Fruit fly (Drosophila melanogaster) whole organism, embryonic: ENCODE data around the gene CG16753.

Source experiments
- BtbVII ChIP-seq: fragments of 200-800 bp; sonication (Bioruptor generic); optimal IDR thresholded peaks from 3 replicates; lab custom pipeline; 2017; ENCODE audit warnings: missing biosample characterization, mild to moderate bottlenecking, missing genetic modification characterization
- CG10366 ChIP-seq: fragments of 200-800 bp; sonication (Bioruptor generic); IDR thresholded peaks from 2 replicates; pipeline ENCODE4 v1.3.6; 2022; ENCODE audit warnings: missing biosample characterization, missing genetic modification characterization
- CG11398 ChIP-seq: fragments of 200-800 bp; sonication (Bioruptor generic); optimal IDR thresholded peaks from 2 replicates; lab custom pipeline; 2016; ENCODE audit warnings: missing biosample characterization, missing genetic modification characterization
- CG11456 ChIP-seq: fragments of 200-800 bp; sonication (Bioruptor generic); IDR thresholded peaks from 3 replicates; pipeline ENCODE4 v1.3.6; 2022; ENCODE audit warnings: missing biosample characterization, missing genetic modification characterization
- CG11504 ChIP-seq: fragments of 200-800 bp; sonication (Bioruptor generic); optimal IDR thresholded peaks from 3 replicates; lab custom pipeline; 2019; ENCODE audit warnings: missing biosample characterization, mild to moderate bottlenecking, missing genetic modification characterization, moderate library complexity
- CG11696 ChIP-seq: fragments of 200-800 bp; sonication (Bioruptor generic); IDR thresholded peaks from 2 replicates; pipeline ENCODE4 v1.3.6; 2022; ENCODE audit warnings: missing biosample characterization, missing genetic modification characterization
- CG12071 ChIP-seq: fragments of 200-800 bp; sonication (Bioruptor generic); optimal IDR thresholded peaks from 3 replicates; lab custom pipeline; 2018; ENCODE audit warnings: missing biosample characterization, mild to moderate bottlenecking, missing genetic modification characterization
- CG13424 ChIP-seq: fragments of 200-800 bp; sonication (Bioruptor generic); optimal IDR thresholded peaks from 2 replicates; lab custom pipeline; 2019; ENCODE audit warnings: missing biosample characterization, mild to moderate bottlenecking, missing genetic modification characterization, moderate library complexity
- CG14860 ChIP-seq: fragments of 200-800 bp; sonication (Bioruptor generic); IDR thresholded peaks from 3 replicates; pipeline ENCODE4 v1.3.6; 2022; ENCODE audit warnings: missing biosample characterization, missing genetic modification characterization; ENCODE audit not compliant: partially characterized antibody
- CG15073 ChIP-seq: fragments of 200-800 bp; sonication (Bioruptor generic); optimal IDR thresholded peaks from 2 replicates; lab custom pipeline; 2016; ENCODE audit warnings: missing biosample characterization, missing genetic modification characterization
- CG17385 ChIP-seq: fragments of 200-800 bp; sonication (Bioruptor generic); optimal IDR thresholded peaks from 3 replicates; lab custom pipeline; 2018; ENCODE audit warnings: missing biosample characterization, mild to moderate bottlenecking, missing genetic modification characterization
- CG18599 ChIP-seq: fragments of 200-800 bp; sonication (Bioruptor generic); optimal IDR thresholded peaks from 3 replicates; lab custom pipeline; 2017; ENCODE audit warnings: missing biosample characterization, missing genetic modification characterization, mild to moderate bottlenecking, moderate library complexity, missing genetic modification reagents
- CG2116 ChIP-seq: fragments of 200-800 bp; sonication (Bioruptor generic); optimal IDR thresholded peaks from 3 replicates; lab custom pipeline; 2018; ENCODE audit warnings: missing biosample characterization, mild to moderate bottlenecking, missing genetic modification characterization
- CG3163 ChIP-seq: fragments of 200-800 bp; sonication (Bioruptor generic); optimal IDR thresholded peaks from 3 replicates; lab custom pipeline; 2016; ENCODE audit warnings: missing biosample characterization, missing genetic modification characterization
- CG32767 ChIP-seq: fragments of 200-800 bp; sonication (Bioruptor generic); IDR thresholded peaks from 2 replicates; pipeline ENCODE4 v1.3.6; 2022; ENCODE audit warnings: missing biosample characterization, missing genetic modification characterization
- CG34376 ChIP-seq: fragments of 200-800 bp; sonication (Bioruptor generic); optimal IDR thresholded peaks from 2 replicates; lab custom pipeline; 2018; ENCODE audit warnings: missing biosample characterization, mild to moderate bottlenecking, missing genetic modification characterization
- CG4730 ChIP-seq: fragments of 200-800 bp; sonication (Bioruptor generic); IDR thresholded peaks from 2 replicates; pipeline ENCODE4 v1.3.6; 2022; ENCODE audit warnings: missing biosample characterization, missing genetic modification characterization
- CG6683 ChIP-seq: fragments of 200-800 bp; sonication (Bioruptor generic); optimal IDR thresholded peaks from 2 replicates; lab custom pipeline; 2017; ENCODE audit warnings: missing biosample characterization, mild to moderate bottlenecking, missing genetic modification characterization, missing genetic modification reagents
- CG7987 ChIP-seq: fragments of 200-800 bp; sonication (Bioruptor generic); optimal IDR thresholded peaks from 2 replicates; lab custom pipeline; 2018; ENCODE audit warnings: missing biosample characterization, mild to moderate bottlenecking, missing genetic modification characterization, moderate library complexity
- Dip2 ChIP-seq: fragments of 200-800 bp; sonication (Bioruptor generic); IDR thresholded peaks from 2 replicates; pipeline ENCODE4 v1.3.6; 2022; ENCODE audit warnings: missing biosample characterization, missing genetic modification characterization
- Ets97D ChIP-seq: fragments of 200-800 bp; sonication (Bioruptor generic); optimal IDR thresholded peaks from 3 replicates; lab custom pipeline; 2016; ENCODE audit warnings: missing biosample characterization, missing genetic modification characterization
- Fer3 ChIP-seq: fragments of 200-800 bp; sonication (Bioruptor generic); optimal IDR thresholded peaks from 2 replicates; lab custom pipeline; 2018; ENCODE audit warnings: missing biosample characterization, mild to moderate bottlenecking, missing genetic modification characterization, moderate library complexity
- H15 ChIP-seq: fragments of 200-800 bp; sonication (Bioruptor generic); IDR thresholded peaks from 3 replicates; pipeline ENCODE4 v1.3.6; 2022; ENCODE audit warnings: missing biosample characterization, missing genetic modification characterization
- H2.0 ChIP-seq: fragments of 200-800 bp; sonication (Bioruptor generic); IDR thresholded peaks from 2 replicates; pipeline ENCODE4 v1.3.6; 2022; ENCODE audit warnings: missing biosample characterization, missing genetic modification characterization
- HLH3B ChIP-seq: fragments of 200-800 bp; sonication (Bioruptor generic); IDR thresholded peaks from 2 replicates; pipeline ENCODE4 v1.3.6; 2022; ENCODE audit warnings: missing biosample characterization, missing genetic modification characterization
- Hand ChIP-seq: fragments of 200-800 bp; sonication (Bioruptor generic); optimal IDR thresholded peaks from 2 replicates; lab custom pipeline; 2017; ENCODE audit warnings: mild to moderate bottlenecking, missing biosample characterization, missing genetic modification reagents, missing genetic modification characterization
- HmgD ChIP-seq: fragments of 200-800 bp; sonication (Bioruptor generic); optimal IDR thresholded peaks from 3 replicates; lab custom pipeline; 2016; ENCODE audit warnings: missing biosample characterization, missing genetic modification characterization
- Hr51 ChIP-seq, 2 experiments: fragments of 200-800 bp; sonication (Bioruptor generic); optimal IDR thresholded peaks; 2 replicates in 1 of 2; 3 replicates in 1 of 2; lab custom pipeline; 2016 to 2018; ENCODE audit warnings: missing biosample characterization in 2 of 2, missing genetic modification characterization in 2 of 2, mild to moderate bottlenecking in 1 of 2, moderate library complexity in 1 of 2
- Lpt ChIP-seq: fragments of >200 bp; optimal IDR thresholded peaks from 2 replicates; lab custom pipeline; 2018; ENCODE audit warnings: missing biosample characterization, missing genetic modification characterization
- Mrtf ChIP-seq: fragments of 200-800 bp; sonication (Bioruptor generic); IDR thresholded peaks from 3 replicates; pipeline ENCODE4 v1.3.6; 2022; ENCODE audit warnings: missing biosample characterization, missing genetic modification characterization
- NC2β ChIP-seq: fragments of 200-800 bp; sonication (Bioruptor generic); optimal IDR thresholded peaks from 2 replicates; lab custom pipeline; 2016; ENCODE audit warnings: missing biosample characterization, missing genetic modification characterization
- Sry-β ChIP-seq: fragments of 200-800 bp; sonication (Bioruptor generic); optimal IDR thresholded peaks from 2 replicates; lab custom pipeline; 2018; ENCODE audit warnings: missing biosample characterization, mild to moderate bottlenecking, missing genetic modification characterization, moderate library complexity
- Ssrp ChIP-seq: fragments of 200-800 bp; sonication (Bioruptor generic); optimal IDR thresholded peaks from 2 replicates; lab custom pipeline; 2018; ENCODE audit warnings: missing biosample characterization, mild to moderate bottlenecking, missing genetic modification characterization, moderate library complexity
- br ChIP-seq: fragments of >200 bp; optimal IDR thresholded peaks from 2 replicates; lab custom pipeline; 2017
- cad ChIP-seq: fragments of >200 bp; optimal IDR thresholded peaks from 2 replicates; lab custom pipeline; 2017; ENCODE audit warnings: missing biosample characterization, missing genetic modification characterization
- cas ChIP-seq: fragments of 200-800 bp; sonication (Bioruptor generic); IDR thresholded peaks from 2 replicates; pipeline ENCODE4 v1.3.6; 2022; ENCODE audit warnings: missing biosample characterization, missing genetic modification characterization
- crc ChIP-seq: fragments of 200-800 bp; sonication (Bioruptor generic); optimal IDR thresholded peaks from 2 replicates; lab custom pipeline; 2016; ENCODE audit warnings: missing biosample characterization, missing genetic modification characterization
- dimm ChIP-seq: fragments of 200-800 bp; sonication (Bioruptor generic); IDR thresholded peaks from 2 replicates; pipeline ENCODE4 v1.3.6; 2022; ENCODE audit warnings: missing biosample characterization, missing genetic modification characterization
- dmrt99B ChIP-seq: fragments of 200-800 bp; sonication (Bioruptor generic); optimal IDR thresholded peaks from 2 replicates; lab custom pipeline; 2018; ENCODE audit warnings: missing biosample characterization, mild to moderate bottlenecking, missing genetic modification characterization, moderate library complexity
- dysf ChIP-seq: fragments of 200-800 bp; sonication (Bioruptor generic); IDR thresholded peaks from 3 replicates; pipeline ENCODE4 v1.3.6; 2022; ENCODE audit warnings: missing biosample characterization, missing genetic modification characterization
- esg ChIP-seq: fragments of 200-800 bp; sonication (Bioruptor generic); conservative IDR thresholded peaks from 2 replicates; pipeline ENCODE4 v1.3.6; 2022; ENCODE audit warnings: missing biosample characterization, missing genetic modification characterization
- gem ChIP-seq: fragments of 200-800 bp; sonication (Bioruptor generic); optimal IDR thresholded peaks from 2 replicates; lab custom pipeline; 2019; ENCODE audit warnings: missing biosample characterization, mild to moderate bottlenecking, missing genetic modification characterization, moderate library complexity
- pb ChIP-seq: fragments of 200-800 bp; sonication (Bioruptor generic); optimal IDR thresholded peaks from 3 replicates; lab custom pipeline; 2016; ENCODE audit warnings: missing biosample characterization, missing genetic modification characterization
- pnt ChIP-seq: fragments of 200-800 bp; sonication (Bioruptor generic); optimal IDR thresholded peaks from 3 replicates; lab custom pipeline; 2016; ENCODE audit warnings: missing biosample characterization, missing genetic modification characterization
- pzg ChIP-seq: fragments of 200-800 bp; sonication (Bioruptor generic); optimal IDR thresholded peaks from 3 replicates; lab custom pipeline; 2018; ENCODE audit warnings: missing biosample characterization, mild to moderate bottlenecking, missing genetic modification characterization, moderate library complexity
- twi ChIP-seq: fragments of 200-800 bp; optimal IDR thresholded peaks from 2 replicates; lab custom pipeline; 2019; ENCODE audit warnings: missing biosample characterization, mild to moderate bottlenecking, missing genetic modification characterization, moderate library complexity
- vnd ChIP-seq: fragments of 200-800 bp; sonication (Bioruptor generic); IDR thresholded peaks from 3 replicates; pipeline ENCODE4 v1.3.6; 2022; ENCODE audit warnings: missing biosample characterization, missing genetic modification characterization; ENCODE audit not compliant: partially characterized antibody
- wdn ChIP-seq: fragments of 200-800 bp; sonication (Bioruptor generic); IDR thresholded peaks from 2 replicates; pipeline ENCODE4 v1.3.6; 2022; ENCODE audit warnings: missing biosample characterization, missing genetic modification characterization
- zf30C ChIP-seq: fragments of 200-800 bp; sonication (Bioruptor generic); optimal IDR thresholded peaks from 3 replicates; lab custom pipeline; 2018; ENCODE audit warnings: missing biosample characterization, mild to moderate bottlenecking, missing genetic modification characterization

Gene CG16753

dm6 chr3L:3052110-3052871 is 2.6 kb upstream of the CG16753 start, which contains the start of gene CG1271 (continued):
- TF ChIP-seq Ssrp (tag; lab: Kevin White, UChicago), result peak; percentile 30
- TF ChIP-seq zf30C (GFP tag; lab: Kevin White, UChicago), result no peak
- peak; percentile 80 for TF ChIP-seq gem (tag; lab: Kevin White, UChicago)
- TF ChIP-seq BtbVII (GFP tag; lab: Kevin White, UChicago), result peak; percentile 32
- TF ChIP-seq CG6683 (GFP tag; lab: Kevin White, UChicago), result peak; percentile 26
- no peak for TF ChIP-seq pb (GFP tag; lab: Kevin White, UChicago)
- TF ChIP-seq vnd (GFP tag; lab: Robert Waterston, UW), result 0 out of 3 replicates have a peak, but pooled peaks have one; percentile 30
- TF ChIP-seq CG7987 (GFP tag; lab: Kevin White, UChicago), result peak; percentile 17
- peak; percentile 17 for TF ChIP-seq HmgD (GFP tag; lab: Kevin White, UChicago)
- TF ChIP-seq br (lab: Kevin White, UChicago), result no peak
- peak; percentile 11 for TF ChIP-seq CG12071 (GFP tag; lab: Kevin White, UChicago)
- no peak; the same call in 1 of the 2 replicates for TF ChIP-seq CG10366 (GFP tag; lab: Robert Waterston, UW)
- no peak for TF ChIP-seq CG32767
- peak; percentile 58 for TF ChIP-seq dmrt99B (tag; lab: Kevin White, UChicago)
- TF ChIP-seq pzg, result peak; percentile 88
- TF ChIP-seq H2.0 (GFP tag; lab: Robert Waterston, UW), result peak; percentile 31; the same call in 1 of the 2 replicates
- peak; percentile 44 for TF ChIP-seq crc (GFP tag; lab: Kevin White, UChicago)
- TF ChIP-seq CG11456 (GFP tag; lab: Robert Waterston, UW), result peak; percentile 56; the same call in 1 of the 3 replicates
- no peak for TF ChIP-seq Dip2 (GFP tag; lab: Robert Waterston, UW)
- peak; percentile 99 for TF ChIP-seq Sry-β (GFP tag; lab: Kevin White, UChicago)
- no peak for TF ChIP-seq CG15073 (GFP tag; lab: Kevin White, UChicago)
- TF ChIP-seq CG3163, result peak; percentile 52
- TF ChIP-seq cad (GFP tag; lab: Kevin White, UChicago), result no peak
- peak; percentile 15; the same call in 1 of the 2 replicates for TF ChIP-seq wdn (GFP tag; lab: Robert Waterston, UW)
- TF ChIP-seq NC2β (GFP tag; lab: Kevin White, UChicago), result peak; percentile 27
- peak; percentile 64 for TF ChIP-seq Fer3
- peak; percentile 92 for TF ChIP-seq CG2116 (GFP tag; lab: Kevin White, UChicago)
- peak; percentile 45 for TF ChIP-seq esg (GFP tag; lab: Robert Waterston, UW)
- peak; percentile 36 for TF ChIP-seq CG17385 (GFP tag; lab: Kevin White, UChicago)
- TF ChIP-seq Mrtf (GFP tag; lab: Robert Waterston, UW), result peak; percentile 55; the same call in 2 of the 3 replicates
- peak; percentile 71 for TF ChIP-seq Ets97D (GFP tag; lab: Kevin White, UChicago)
- peak; percentile 57 for TF ChIP-seq CG13424 (tag; lab: Kevin White, UChicago)
- no peak for TF ChIP-seq CG11504
- TF ChIP-seq CG34376 (GFP tag; lab: Kevin White, UChicago), result peak; percentile 87
- no peak for TF ChIP-seq cas (GFP tag; lab: Robert Waterston, UW)
- TF ChIP-seq H15, result no peak
- peak; percentile 59 for TF ChIP-seq twi (tag; lab: Kevin White, UChicago)
- TF ChIP-seq CG14860 (GFP tag; lab: Robert Waterston, UW), result no peak
- TF ChIP-seq CG11696 (GFP tag; lab: Robert Waterston, UW), result no peak
- no peak for TF ChIP-seq dimm (GFP tag; lab: Robert Waterston, UW)
- peak; percentile 69; the same call in 2 of the 3 replicates for TF ChIP-seq dysf (GFP tag; lab: Robert Waterston, UW)
- peak; percentile 88 for TF ChIP-seq CG18599
- TF ChIP-seq HLH3B (GFP tag; lab: Robert Waterston, UW), result peak; percentile 20; the same call in 1 of the 2 replicates
- no peak for TF ChIP-seq Hand (GFP tag; lab: Kevin White, UChicago)
- TF ChIP-seq CG4730 (GFP tag; lab: Robert Waterston, UW), result peak; percentile 50; the same call in 1 of the 2 replicates
- TF ChIP-seq Lpt (GFP tag; lab: Kevin White, UChicago), result no peak
- peak in 1 of 2 experiments; percentile 60 for TF ChIP-seq Hr51 (GFP tag; optimal IDR thresholded peaks at IDR 0.05; lab: Kevin White, UChicago)
- TF ChIP-seq CG11398 (GFP tag; lab: Kevin White, UChicago), result no peak
- TF ChIP-seq pnt (GFP tag; lab: Kevin White, UChicago), result peak; percentile 32
